Fruit fly (Drosophila melanogaster) whole organism, prepupa: ENCODE data around the gene RabX6.

ENCODE experiments used
- CG3032 ChIP-seq: fragments of 200-800 bp; optimal IDR thresholded peaks from 2 replicates; lab custom pipeline; 2019; ENCODE audit warnings: missing biosample characterization, mild to moderate bottlenecking, missing genetic modification characterization, moderate library complexity
- CG31627 ChIP-seq: fragments of 200-800 bp; sonication (Bioruptor generic); optimal IDR thresholded peaks from 3 replicates; lab custom pipeline; 2016; ENCODE audit warnings: missing biosample characterization, missing genetic modification characterization
- CG3919 ChIP-seq: fragments of 200-800 bp; sonication (Bioruptor generic); optimal IDR thresholded peaks from 3 replicates; lab custom pipeline; 2016; ENCODE audit warnings: missing biosample characterization, missing genetic modification characterization
- CG6854 ChIP-seq: fragments of 200-800 bp; sonication (Bioruptor generic); optimal IDR thresholded peaks from 2 replicates; lab custom pipeline; 2017; ENCODE audit warnings: missing biosample characterization, mild to moderate bottlenecking, missing genetic modification characterization
- CG9139 ChIP-seq: fragments of 200-800 bp; sonication (Bioruptor generic); optimal IDR thresholded peaks from 3 replicates; lab custom pipeline; 2017; ENCODE audit warnings: missing biosample characterization, mild to moderate bottlenecking, missing genetic modification characterization
- Ets21C ChIP-seq: fragments of 200-800 bp; sonication (Bioruptor generic); optimal IDR thresholded peaks from 3 replicates; lab custom pipeline; 2016; ENCODE audit warnings: missing biosample characterization, missing genetic modification characterization
- OdsH ChIP-seq: fragments of 200-800 bp; sonication (Bioruptor generic); optimal IDR thresholded peaks from 3 replicates; lab custom pipeline; 2016; ENCODE audit warnings: missing biosample characterization, missing genetic modification characterization
- Sox102F ChIP-seq: fragments of 200-800 bp; sonication (Bioruptor generic); optimal IDR thresholded peaks from 2 replicates; lab custom pipeline; 2016; ENCODE audit warnings: missing biosample characterization, mild to moderate bottlenecking, missing genetic modification characterization
- dsx ChIP-seq: fragments of 200-800 bp; optimal IDR thresholded peaks from 3 replicates; lab custom pipeline; 2019; ENCODE audit warnings: missing biosample characterization, mild to moderate bottlenecking, missing genetic modification characterization, moderate library complexity; ENCODE audit not compliant: poor library complexity, severe bottlenecking
- esn ChIP-seq: fragments of 200-800 bp; sonication (Bioruptor generic); optimal IDR thresholded peaks from 2 replicates; lab custom pipeline; 2016; ENCODE audit warnings: missing biosample characterization, mild to moderate bottlenecking, missing genetic modification characterization, moderate library complexity
- topi ChIP-seq: fragments of 200-800 bp; sonication (Bioruptor generic); optimal IDR thresholded peaks from 3 replicates; lab custom pipeline; 2016; ENCODE audit warnings: missing biosample characterization, missing genetic modification characterization

DNA sequence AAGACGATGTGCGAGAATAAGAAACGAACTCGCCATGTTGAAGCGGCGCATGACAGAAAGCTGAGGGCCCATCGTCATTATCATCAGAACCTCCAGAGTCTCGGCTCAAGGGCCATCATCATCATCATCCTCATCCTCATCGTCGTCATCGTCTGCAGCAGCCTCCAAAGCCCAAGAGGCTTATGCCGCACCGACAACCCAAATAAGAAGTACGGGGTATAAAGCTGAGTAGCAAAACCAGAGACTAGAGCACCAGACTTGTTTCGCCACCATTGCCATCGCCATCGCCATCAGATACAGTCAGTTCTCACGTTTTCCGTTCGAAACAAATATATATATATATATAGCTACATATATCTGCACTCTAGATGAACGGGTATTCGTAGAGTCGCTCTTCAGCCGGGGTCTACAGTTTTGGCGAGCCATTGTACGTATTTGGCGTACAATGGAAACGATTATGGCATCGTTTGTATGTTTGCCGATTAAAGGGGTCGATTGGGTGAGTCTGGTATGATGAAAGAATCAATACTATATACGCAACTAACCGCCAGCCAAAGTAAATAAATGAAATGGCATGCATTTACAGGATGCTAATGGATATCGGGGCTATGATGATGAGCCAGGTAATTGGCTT, 13.0 kb downstream of the RabX6 start:
- no peak for TF ChIP-seq CG9139 (GFP tag; lab: Kevin White, UChicago)
- TF ChIP-seq topi (GFP tag; lab: Kevin White, UChicago) = no peak
- TF ChIP-seq CG31627 (GFP tag; lab: Kevin White, UChicago) = no peak
- TF ChIP-seq dsx (GFP tag; lab: Kevin White, UChicago) = no peak
- no peak for TF ChIP-seq OdsH (GFP tag; lab: Kevin White, UChicago)
- no peak for TF ChIP-seq Ets21C (GFP tag; lab: Kevin White, UChicago)
- no peak for TF ChIP-seq CG6854
- no peak for TF ChIP-seq CG3032 (tag; lab: Kevin White, UChicago)
- TF ChIP-seq Sox102F (GFP tag; lab: Kevin White, UChicago) = no peak
- TF ChIP-seq CG3919 (GFP tag; lab: Kevin White, UChicago) = no peak
- no peak for TF ChIP-seq esn (GFP tag; lab: Kevin White, UChicago)
